Worm (Caenorhabditis elegans): Measurements from ENCODE around the gene F55C5.17.
A peak's percentile ranks its signal among the peaks of the same experiment; 100 is the strongest.

F55C5.17 gene

DNA sequence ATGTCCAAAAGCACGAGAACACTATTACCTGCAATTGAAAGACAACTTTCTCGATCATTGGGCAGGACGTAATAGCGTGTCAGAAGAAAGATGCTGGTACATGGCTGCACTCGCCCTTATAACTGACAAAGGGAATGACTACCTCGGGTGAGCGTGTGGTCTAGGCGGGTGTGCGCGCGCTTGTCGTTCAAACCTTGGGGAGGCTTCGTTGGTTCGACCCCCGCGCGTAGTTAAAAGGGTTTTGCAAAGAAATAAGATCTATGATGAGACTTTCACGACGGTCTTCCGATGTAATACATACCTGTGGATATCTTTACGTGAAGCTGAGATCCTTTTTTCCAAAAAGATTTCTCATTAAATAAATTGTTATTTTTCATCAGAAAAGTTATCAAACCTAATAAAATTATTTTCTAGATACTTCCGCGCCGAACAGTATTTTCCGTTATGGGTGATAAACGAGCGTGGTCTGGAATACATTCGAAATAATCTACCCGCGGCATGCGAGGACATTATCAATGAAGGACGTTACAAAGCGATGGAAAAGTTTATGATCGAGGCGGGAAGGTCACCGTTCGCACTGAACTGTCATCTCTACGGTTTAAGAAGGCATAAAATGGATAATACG is 1.2 kb downstream of the F55C5.17 start:
- TF ChIP-seq lir-1 (GFP tag; conservative IDR thresholded peaks at IDR 0.05) (peak; percentile 78; the same call in 1 of the 2 replicates), attf-6 (GFP tag; IDR thresholded peaks at IDR 0.05) (peak; percentile 92), efl-1 (GFP tag; optimal IDR thresholded peaks at IDR 0.05) (peak; percentile 49), ztf-26 (tag; optimal IDR thresholded peaks at IDR 0.05) (peak; percentile 95), lsy-27 (tag; optimal IDR thresholded peaks at IDR 0.05; ENCODE audit: borderline replicate concordance, insufficient read depth) (peak; percentile 91), pbrm-1 (GFP tag; IDR thresholded peaks at IDR 0.05) (peak; percentile 90), ekl-4 (GFP tag; IDR thresholded peaks at IDR 0.05) (peak; percentile 99), zfh-2 (GFP tag; conservative IDR thresholded peaks at IDR 0.05) (peak; percentile 99), rcor-1 (GFP tag; IDR thresholded peaks at IDR 0.05) (peak; percentile 98), F10E7.11 (tag; optimal IDR thresholded peaks at IDR 0.05) (peak; percentile 100), sptf-2 (GFP tag; optimal IDR thresholded peaks at IDR 0.05) (peak; percentile 100), ztf-25 (GFP tag; IDR thresholded peaks at IDR 0.05) (peak; percentile 98), T07F8.4 (tag; optimal IDR thresholded peaks at IDR 0.05) (peak; percentile 96), nhr-179 (tag; optimal IDR thresholded peaks at IDR 0.05) (peak; percentile 90), cebp-1 (GFP tag; IDR thresholded peaks at IDR 0.05) (peak; percentile 87), cebp-1 (tag; optimal IDR thresholded peaks at IDR 0.05) (peak; percentile 94), pha-4 (tag; optimal IDR thresholded peaks at IDR 0.05) (no peak), ceh-40 (GFP tag; IDR thresholded peaks at IDR 0.05) (peak; percentile 97), attf-3 (GFP tag; conservative IDR thresholded peaks at IDR 0.05) (peak; percentile 84), hmg-20 (GFP tag; IDR thresholded peaks at IDR 0.05) (peak; percentile 96), F22D6.2 (tag; optimal IDR thresholded peaks at IDR 0.05) (peak; percentile 90), athp-1 (tag; optimal IDR thresholded peaks at IDR 0.05) (peak; percentile 99), zim-3 (tag; optimal IDR thresholded peaks at IDR 0.05) (peak; percentile 99), hlh-26 (GFP tag; conservative IDR thresholded peaks at IDR 0.05) (peak; percentile 87), nhr-90 (tag; optimal IDR thresholded peaks at IDR 0.05) (peak; percentile 99), C17E4.6 (GFP tag; IDR thresholded peaks at IDR 0.05) (peak; percentile 96), hlh-12 (tag; optimal IDR thresholded peaks at IDR 0.05) (peak; percentile 92), bed-2 (GFP tag; IDR thresholded peaks at IDR 0.05) (peak; percentile 96), sea-2 (GFP tag; IDR thresholded peaks at IDR 0.05) (peak; percentile 99), Y79H2A.3 (GFP tag; conservative IDR thresholded peaks at IDR 0.05) (peak; percentile 96), egl-44 (GFP tag; IDR thresholded peaks at IDR 0.05) (peak; percentile 99), madf-10 (tag; optimal IDR thresholded peaks at IDR 0.05) (peak; percentile 93), F52B5.7 (tag; optimal IDR thresholded peaks at IDR 0.05) (peak; percentile 100), tbx-9 (tag; optimal IDR thresholded peaks at IDR 0.05; ENCODE audit: borderline replicate concordance) (peak; percentile 99), repo-1 (tag; optimal IDR thresholded peaks at IDR 0.05) (peak; percentile 99), Y56A3A.18 (GFP tag; IDR thresholded peaks at IDR 0.05) (peak; percentile 99), T26A5.8 (tag; optimal IDR thresholded peaks at IDR 0.05) (peak; percentile 100), ceh-100 (GFP tag; IDR thresholded peaks at IDR 0.05) (peak; percentile 86), snpc-1.3 (tag; optimal IDR thresholded peaks at IDR 0.05; ENCODE audit: insufficient read depth) (peak; percentile 96), lin-54 (GFP tag; optimal IDR thresholded peaks at IDR 0.05) (peak; percentile 95), mes-4 (tag; optimal IDR thresholded peaks at IDR 0.05) (peak; percentile 96), Y53F4B.3 (GFP tag; IDR thresholded peaks at IDR 0.05) (peak; percentile 90), F23B12.7 (tag; optimal IDR thresholded peaks at IDR 0.05; ENCODE audit: insufficient read depth) (peak; percentile 95), dpff-1 (tag; optimal IDR thresholded peaks at IDR 0.05) (peak; percentile 99), egl-18 (GFP tag; IDR thresholded peaks at IDR 0.05) (peak; percentile 99), K12H6.12 (tag; optimal IDR thresholded peaks at IDR 0.05) (peak; percentile 91), ztf-3 (GFP tag; optimal IDR thresholded peaks at IDR 0.05) (peak; percentile 87), F55B11.4 (tag; optimal IDR thresholded peaks at IDR 0.05; ENCODE audit: borderline replicate concordance, insufficient read depth) (peak; percentile 58)

All from whole organism, young adult.